Worm (Caenorhabditis elegans) whole organism, L4 larva: ENCODE results near the gene col-124.
A peak's percentile ranks its signal among the peaks of the same experiment; 100 is the strongest.

Experiments used
- F10B5.3 ChIP-seq: sonication (generic microtip); optimal IDR thresholded peaks from 2 replicates; lab custom pipeline; 2016; ENCODE audit warnings: mild to moderate bottlenecking, missing genetic modification characterization, missing compliant biosample characterization
- F49E8.2 ChIP-seq: sonication (generic microtip); optimal IDR thresholded peaks from 2 replicates; lab custom pipeline; 2016; ENCODE audit warnings: missing compliant biosample characterization, mild to moderate bottlenecking, missing genetic modification characterization, borderline replicate concordance
- T20F7.1 ChIP-seq: fragments of 200-800 bp; sonication (Bioruptor generic); optimal IDR thresholded peaks from 2 replicates; lab custom pipeline; 2018; ENCODE audit warnings: mild to moderate bottlenecking, missing genetic modification characterization, missing compliant biosample characterization
- T26A8.4 ChIP-seq: fragments of 200-800 bp; sonication (Bioruptor generic); IDR thresholded peaks from 2 replicates; pipeline ENCODE4 v1.3.6; 2022; ENCODE audit warnings: missing genetic modification characterization, missing compliant biosample characterization
- ZK337.2 ChIP-seq: fragments of 200-800 bp; sonication (Bioruptor generic); IDR thresholded peaks from 2 replicates; pipeline ENCODE4 v1.3.6; 2022; ENCODE audit warnings: missing genetic modification reagents, missing genetic modification characterization, missing compliant biosample characterization
- aha-1 ChIP-seq: fragments of 150-350 bp; peaks from one replicate; lab custom pipeline; 2014; ENCODE audit warnings: missing biosample characterization, missing genetic modification characterization
- ama-1 ChIP-seq: fragments of 150-350 bp; optimal IDR thresholded peaks from 2 replicates; lab custom pipeline; 2014; ENCODE audit warnings: inconsistent platforms, mixed read lengths
- ceh-20 ChIP-seq: fragments of 200-800 bp; sonication (Bioruptor generic); IDR thresholded peaks from 2 replicates; pipeline ENCODE4 v1.3.6; 2022; ENCODE audit warnings: missing genetic modification reagents, missing genetic modification characterization, missing compliant biosample characterization
- ceh-28 ChIP-seq: fragments of 150-350 bp; optimal IDR thresholded peaks from 2 replicates; lab custom pipeline; 2014; ENCODE audit warnings: missing biosample characterization, missing genetic modification reagents, missing genetic modification characterization
- ceh-82 ChIP-seq: sonication (generic microtip); optimal IDR thresholded peaks from 2 replicates; lab custom pipeline; 2017; ENCODE audit warnings: missing biosample characterization, missing genetic modification characterization
- daf-19 ChIP-seq: fragments of 200-800 bp; sonication (Bioruptor generic); conservative IDR thresholded peaks from 2 replicates; pipeline ENCODE4 v1.3.6; 2022; ENCODE audit warnings: missing genetic modification characterization, missing compliant biosample characterization
- dmd-9 ChIP-seq: fragments of 200-800 bp; sonication (Bioruptor generic); IDR thresholded peaks from 2 replicates; pipeline ENCODE4 v1.3.6; 2022; ENCODE audit warnings: missing genetic modification reagents, missing genetic modification characterization, missing compliant biosample characterization
- dpl-1 ChIP-seq: fragments of 150-350 bp; optimal IDR thresholded peaks from 2 replicates; lab custom pipeline; 2014; ENCODE audit warnings: missing biosample characterization, missing genetic modification reagents, missing genetic modification characterization
- dve-1 ChIP-seq: sonication (generic microtip); optimal IDR thresholded peaks from 2 replicates; lab custom pipeline; 2017; ENCODE audit warnings: antibody characterized with exemption, mild to moderate bottlenecking, missing genetic modification characterization, missing compliant biosample characterization; ENCODE audit not compliant: insufficient read depth
- egl-43 ChIP-seq: fragments of 200-800 bp; sonication (Bioruptor generic); IDR thresholded peaks from 2 replicates; pipeline ENCODE4 v1.3.6; 2022; ENCODE audit warnings: missing genetic modification reagents, missing genetic modification characterization, missing compliant biosample characterization
- fkh-10 ChIP-seq: fragments of 150-350 bp; optimal IDR thresholded peaks from 2 replicates; lab custom pipeline; 2014; ENCODE audit warnings: missing biosample characterization, missing genetic modification reagents, missing genetic modification characterization
- hlh-11 ChIP-seq: fragments of 200-800 bp; sonication (Bioruptor generic); optimal IDR thresholded peaks from 2 replicates; lab custom pipeline; 2018; ENCODE audit warnings: mild to moderate bottlenecking, missing genetic modification characterization, missing compliant biosample characterization
- hlh-30 ChIP-seq: sonication (generic microtip); optimal IDR thresholded peaks from 2 replicates; lab custom pipeline; 2017; ENCODE audit warnings: antibody characterized with exemption, mild to moderate bottlenecking, missing genetic modification characterization, missing compliant biosample characterization; ENCODE audit not compliant: insufficient read depth
- hmg-1.1 ChIP-seq: fragments of 200-800 bp; sonication (Bioruptor generic); IDR thresholded peaks from 2 replicates; pipeline ENCODE4 v1.3.6; 2022; ENCODE audit warnings: missing genetic modification reagents, missing genetic modification characterization, missing compliant biosample characterization
- jun-1 ChIP-seq: fragments of 150-350 bp; optimal IDR thresholded peaks from 2 replicates; lab custom pipeline; 2014; ENCODE audit warnings: missing biosample characterization, missing genetic modification reagents, missing genetic modification characterization
- lin-1 ChIP-seq: fragments of 200-800 bp; sonication (Bioruptor generic); IDR thresholded peaks from 2 replicates; pipeline ENCODE4 v1.3.6; 2022; ENCODE audit warnings: missing genetic modification reagents, missing genetic modification characterization, missing compliant biosample characterization
- lin-15B ChIP-seq: fragments of 150-350 bp; sonication (generic microtip); optimal IDR thresholded peaks from 3 replicates; lab custom pipeline; 2014; ENCODE audit warnings: missing biosample characterization, missing genetic modification characterization
- lin-38 ChIP-seq: fragments of 200-800 bp; sonication (Bioruptor generic); IDR thresholded peaks from 2 replicates; pipeline ENCODE4 v1.3.6; 2022; ENCODE audit warnings: missing genetic modification reagents, missing genetic modification characterization, missing compliant biosample characterization
- lsy-2 ChIP-seq, 2 experiments: fragments of 150-350 bp in 1 of 2; sonication (generic microtip) in 1 of 2; optimal IDR thresholded peaks; 2 replicates each; lab custom pipeline; 2014 to 2017; ENCODE audit warnings: missing biosample characterization in 2 of 2, missing genetic modification characterization in 2 of 2
- madf-5 ChIP-seq, 2 experiments: fragments of 200-800 bp; sonication (Bioruptor generic); IDR thresholded peaks; 2 replicates each; pipeline ENCODE4 v1.3.6; 2022; ENCODE audit warnings: missing compliant biosample characterization in 2 of 2, missing genetic modification characterization in 2 of 2
- madf-9 ChIP-seq: fragments of 200-800 bp; sonication (Bioruptor generic); conservative IDR thresholded peaks from 2 replicates; pipeline ENCODE4 v1.3.6; 2022; ENCODE audit warnings: missing genetic modification reagents, missing genetic modification characterization, missing compliant biosample characterization
- mes-2 ChIP-seq: sonication (generic microtip); optimal IDR thresholded peaks from 2 replicates; lab custom pipeline; 2016; ENCODE audit warnings: missing genotype, mild to moderate bottlenecking, missing genetic modification characterization, missing compliant biosample characterization; ENCODE audit not compliant: poor library complexity, severe bottlenecking
- nhr-10 ChIP-seq: fragments of 150-350 bp; optimal IDR thresholded peaks from 2 replicates; lab custom pipeline; 2014; ENCODE audit warnings: missing biosample characterization, missing genetic modification characterization
- nhr-11 ChIP-seq: fragments of 150-350 bp; optimal IDR thresholded peaks from 2 replicates; lab custom pipeline; 2014; ENCODE audit warnings: missing biosample characterization, missing genetic modification characterization
- nhr-111 ChIP-seq: fragments of 200-800 bp; sonication (Bioruptor generic); optimal IDR thresholded peaks from 2 replicates; lab custom pipeline; 2018; ENCODE audit warnings: mild to moderate bottlenecking, missing genetic modification characterization, missing compliant biosample characterization
- nhr-25 ChIP-seq: sonication (generic microtip); optimal IDR thresholded peaks from 2 replicates; lab custom pipeline; 2017; ENCODE audit warnings: missing genetic modification characterization, mild to moderate bottlenecking, missing compliant biosample characterization, antibody characterized with exemption, moderate library complexity, borderline replicate concordance; ENCODE audit not compliant: insufficient read depth
- nhr-6 ChIP-seq: fragments of 150-350 bp; optimal IDR thresholded peaks from 2 replicates; lab custom pipeline; 2014; ENCODE audit warnings: missing biosample characterization, missing genetic modification characterization
- nhr-77 ChIP-seq: fragments of 150-350 bp; optimal IDR thresholded peaks from 2 replicates; lab custom pipeline; 2014; ENCODE audit warnings: missing biosample characterization, missing genetic modification characterization
- saeg-2 ChIP-seq: fragments of 200-800 bp; sonication (Bioruptor generic); IDR thresholded peaks from 2 replicates; pipeline ENCODE4 v1.3.6; 2022; ENCODE audit warnings: missing genetic modification reagents, missing genetic modification characterization, missing compliant biosample characterization
- sdz-12 ChIP-seq: fragments of 200-800 bp; sonication (Bioruptor generic); optimal IDR thresholded peaks from 2 replicates; lab custom pipeline; 2018; ENCODE audit warnings: mild to moderate bottlenecking, missing genetic modification characterization, missing compliant biosample characterization
- set-16 ChIP-seq: fragments of 200-800 bp; sonication (Bioruptor generic); IDR thresholded peaks from 2 replicates; pipeline ENCODE4 v1.3.6; 2022; ENCODE audit warnings: missing genetic modification reagents, missing genetic modification characterization, missing compliant biosample characterization
- skn-1 ChIP-seq: fragments of 150-350 bp; optimal IDR thresholded peaks from 2 replicates; lab custom pipeline; 2014; ENCODE audit warnings: missing biosample characterization, missing genetic modification characterization
- spr-1 ChIP-seq: sonication (generic microtip); optimal IDR thresholded peaks from 2 replicates; lab custom pipeline; 2016; ENCODE audit warnings: mild to moderate bottlenecking, missing genetic modification characterization, missing compliant biosample characterization
- tra-1 ChIP-seq: fragments of 200-800 bp; sonication (Bioruptor generic); IDR thresholded peaks from 2 replicates; pipeline ENCODE4 v1.3.6; 2022; ENCODE audit warnings: missing genetic modification reagents, missing genetic modification characterization, missing compliant biosample characterization
- zfp-2 ChIP-seq: sonication (generic microtip); optimal IDR thresholded peaks from 2 replicates; lab custom pipeline; 2016; ENCODE audit warnings: mild to moderate bottlenecking, missing genetic modification characterization, missing compliant biosample characterization
- zip-2 ChIP-seq: fragments of 150-350 bp; optimal IDR thresholded peaks from 2 replicates; lab custom pipeline; 2014; ENCODE audit warnings: missing biosample characterization, missing genetic modification characterization

Gene col-124

DNA sequence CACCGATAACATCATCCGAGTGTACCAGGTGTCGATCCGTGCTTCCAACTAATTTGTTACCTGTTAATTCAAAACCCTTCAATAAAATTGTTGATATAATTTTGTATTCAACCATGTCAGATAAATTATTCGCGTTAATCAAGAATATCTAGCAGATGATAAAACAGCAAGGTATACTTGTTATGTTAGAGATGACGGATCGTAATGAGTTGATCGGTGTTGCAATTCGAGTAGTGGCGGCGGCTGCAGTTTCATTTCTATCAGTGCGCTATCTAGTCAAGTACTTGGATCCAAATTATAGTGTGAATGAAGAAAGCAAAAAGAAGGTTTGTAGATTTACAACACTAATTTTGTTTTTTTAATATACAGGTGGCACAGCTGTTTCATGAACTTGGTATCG, 38.5 kb upstream of the col-124 start, which contains the start of gene mspn-1 (continued):
- TF ChIP-seq T26A8.4 (GFP tag; lab: Robert Waterston, UW): no peak
- no peak for TF ChIP-seq lin-1 (GFP tag; lab: Robert Waterston, UW)
- TF ChIP-seq lin-38 (GFP tag; lab: Robert Waterston, UW): 0 out of 2 replicates have a peak, but pooled peaks have one; percentile 41
- TF ChIP-seq zip-2: no peak
- TF ChIP-seq lin-15B: no peak
- no peak for TF ChIP-seq hlh-11
- TF ChIP-seq F49E8.2: no peak
- no peak for TF ChIP-seq ceh-20
- TF ChIP-seq set-16 (GFP tag; lab: Robert Waterston, UW): no peak; the same call in 1 of the 2 replicates
- no peak for TF ChIP-seq jun-1 (tag; lab: Kevin White, UChicago)
- TF ChIP-seq ZK337.2 (GFP tag; lab: Robert Waterston, UW): no peak
- peak; percentile 5 for TF ChIP-seq mes-2 (tag; lab: Kevin White, UChicago)
- TF ChIP-seq nhr-111: no peak
- 0 out of 4 replicates have a peak, but pooled peaks of 1 of the 2 experiments have one; percentile 12 for TF ChIP-seq madf-5 (GFP tag; IDR thresholded peaks at IDR 0.05; lab: Robert Waterston, UW)
- no peak for TF ChIP-seq zfp-2 (tag; lab: Kevin White, UChicago)
- TF ChIP-seq dmd-9: no peak
- no peak for TF ChIP-seq lsy-2 (tag; optimal IDR thresholded peaks at IDR 0.05; lab: Kevin White, UChicago)
- no peak for TF ChIP-seq sdz-12

DNA sequence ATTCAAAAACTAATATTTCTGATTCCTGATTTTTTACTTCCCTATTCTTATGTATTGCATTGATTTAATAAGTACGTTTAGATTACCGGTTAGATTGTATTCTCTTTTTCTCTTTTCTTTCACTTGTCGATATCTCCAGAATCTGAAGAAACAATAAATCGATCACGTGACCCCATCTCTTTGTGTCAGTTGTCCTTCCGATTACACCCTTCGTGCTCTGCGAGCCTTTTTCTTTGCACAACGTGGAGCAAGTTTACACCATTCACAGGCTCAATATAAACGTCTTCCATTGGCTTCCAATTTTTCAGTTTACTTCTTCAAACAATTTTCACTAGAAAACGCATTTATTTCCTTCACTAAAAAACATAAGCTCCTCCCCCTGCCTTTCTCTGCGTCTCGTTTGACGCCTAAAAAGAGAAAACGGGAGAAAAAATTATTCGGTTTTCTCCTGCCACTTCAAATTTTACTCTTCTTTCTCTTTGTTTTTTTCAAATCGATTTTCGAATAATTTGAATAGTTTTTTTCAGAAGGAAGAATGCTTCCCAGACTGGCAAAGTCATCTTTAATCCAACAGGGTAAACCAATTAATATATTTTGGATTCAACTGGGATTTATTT, 36.0 kb upstream of the col-124 start, which contains the start of gene gta-1:
gta-1 (plus strand) TSS at position 528 of the 617 bp plus-strand sequence.
- TF ChIP-seq saeg-2 (GFP tag; lab: Robert Waterston, UW) (no peak), nhr-11 (peak; percentile 18), mes-2 (tag; lab: Kevin White, UChicago) (peak; percentile 5), hlh-11 (peak; percentile 30), zip-2 (peak; percentile 44), hmg-1.1 (GFP tag; lab: Robert Waterston, UW) (peak; percentile 33; the same call in 1 of the 2 replicates), lin-15B (no peak), aha-1 (peak; percentile 66), hlh-30 (tag; lab: Kevin White, UChicago) (peak; percentile 51), lsy-2 (tag; optimal IDR thresholded peaks at IDR 0.05; lab: Kevin White, UChicago) (peak in 1 of 2 experiments; percentile 25), nhr-77 (tag; lab: Kevin White, UChicago) (peak; percentile 13), ama-1 (peak; percentile 66), madf-9 (GFP tag; lab: Robert Waterston, UW) (no peak), fkh-10 (GFP tag; lab: Kevin White, UChicago) (peak; percentile 16), madf-5 (GFP tag; IDR thresholded peaks at IDR 0.05; lab: Robert Waterston, UW) (no peak), dve-1 (peak; percentile 2), daf-19 (GFP tag; lab: Robert Waterston, UW) (no peak)

DNA sequence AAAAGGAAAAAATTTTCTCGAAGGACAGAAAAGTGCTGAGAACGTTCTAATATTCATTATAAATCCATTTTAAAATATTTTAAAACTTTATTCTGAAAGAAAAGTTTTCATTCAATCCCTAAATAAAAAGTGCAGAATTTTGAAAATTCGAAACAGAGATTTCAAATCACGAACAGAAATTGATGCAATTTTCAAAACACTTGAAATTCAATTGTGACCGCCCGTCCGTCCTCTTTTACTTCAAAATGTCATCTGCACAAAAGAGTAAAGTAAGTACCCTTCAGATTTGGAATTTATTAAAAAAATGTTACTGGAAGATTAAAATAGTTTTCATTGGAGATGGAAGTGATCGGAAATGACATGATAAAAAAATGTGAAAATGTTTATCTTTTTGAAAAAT, 27.7 kb upstream of the col-124 start:
- peak; percentile 44 for TF ChIP-seq fkh-10 (GFP tag; lab: Kevin White, UChicago)
- no peak for TF ChIP-seq ceh-82 (tag; lab: Kevin White, UChicago)

DNA sequence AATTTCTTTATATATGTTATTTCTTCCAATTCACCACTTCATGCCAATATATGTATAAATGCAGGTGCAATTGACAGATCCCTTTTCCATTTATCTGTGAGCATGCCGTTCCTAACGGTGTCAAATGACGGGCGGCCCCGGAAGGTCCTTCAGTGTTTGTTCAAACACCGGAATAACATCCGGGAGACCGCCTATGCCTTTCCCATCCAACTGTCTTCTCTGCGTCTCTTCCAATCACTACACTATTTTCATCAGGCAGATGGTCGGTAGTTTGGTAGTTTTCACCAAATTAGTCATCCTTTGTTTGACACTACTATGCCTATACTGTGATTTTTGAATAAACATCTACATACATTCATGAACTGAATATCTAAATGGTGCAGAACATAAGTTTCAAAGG, 25.7 kb upstream of the col-124 start:
- TF ChIP-seq tra-1 (no peak), nhr-6 (tag; lab: Kevin White, UChicago) (no peak), dpl-1 (GFP tag; lab: Kevin White, UChicago) (no peak), hlh-11 (no peak), ZK337.2 (GFP tag; lab: Robert Waterston, UW) (no peak), spr-1 (tag; lab: Kevin White, UChicago) (no peak), madf-9 (GFP tag; lab: Robert Waterston, UW) (no peak), ceh-28 (no peak), T20F7.1 (no peak), nhr-25 (tag; lab: Kevin White, UChicago) (no peak), egl-43 (no peak), nhr-10 (tag; lab: Kevin White, UChicago) (no peak), skn-1 (tag; lab: Kevin White, UChicago) (no peak), mes-2 (tag; lab: Kevin White, UChicago) (no peak), F10B5.3 (tag; lab: Kevin White, UChicago) (no peak)
- TF ChIP-seq, all 104 proteins: peak for 0
